Fruit fly (Drosophila melanogaster): Measurements from ENCODE around the gene orb2.
A peak's percentile ranks its signal among the peaks of the same experiment; 100 is the strongest.

orb2 gene

DNA sequence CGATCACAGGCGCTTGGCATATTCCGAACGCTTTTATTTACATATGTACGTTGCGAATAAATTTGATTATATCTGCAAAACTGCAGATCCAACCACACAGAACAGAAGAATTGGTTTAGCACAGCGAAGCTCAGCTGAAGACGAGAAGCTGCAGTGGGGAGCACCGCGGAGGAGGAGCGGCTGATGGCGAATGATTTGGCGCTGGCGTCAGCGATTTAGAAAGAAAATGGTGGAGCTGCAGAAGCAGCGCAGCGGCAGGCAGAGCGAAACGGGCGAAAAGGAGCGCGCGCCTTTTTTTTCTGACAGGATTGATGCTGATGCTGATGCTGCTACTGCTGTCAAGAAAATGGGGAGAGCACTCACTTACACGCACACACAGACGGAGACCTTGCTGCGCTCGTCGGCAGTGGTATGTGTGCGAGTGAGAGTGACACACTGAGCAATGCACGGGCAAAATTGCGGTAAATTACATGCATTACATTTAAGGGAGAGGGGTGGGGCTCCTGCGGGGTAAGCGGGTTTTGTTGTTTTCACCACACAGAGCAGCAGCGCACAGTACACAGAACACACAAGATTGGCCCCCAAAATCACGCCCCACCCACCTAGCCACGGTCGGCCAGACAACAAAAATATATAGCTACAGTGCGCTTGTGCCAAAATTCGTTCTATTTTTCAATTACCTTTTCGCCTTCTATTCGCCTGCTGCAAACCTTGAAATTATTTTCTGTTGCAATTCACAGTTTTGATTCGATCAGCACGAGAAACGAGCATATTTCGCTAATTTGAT is 42.8 kb upstream of the orb2 start:
- TF ChIP-seq Drgx (GFP tag; IDR thresholded peaks at IDR 0.05) = peak; percentile 35; the same call in 1 of the 2 replicates
- no peak for TF ChIP-seq lbe (GFP tag; optimal IDR thresholded peaks at IDR 0.05)
- peak; percentile 75 for TF ChIP-seq Med (GFP tag)
- peak; percentile 55 for TF ChIP-seq sens (GFP tag)
- TF ChIP-seq Opbp (GFP tag; IDR thresholded peaks at IDR 0.05; ENCODE audit: partially characterized antibody) = peak; percentile 44; the same call in 2 of the 3 replicates
- no peak for TF ChIP-seq CG4854 (GFP tag; optimal IDR thresholded peaks at IDR 0.05)
- TF ChIP-seq her (GFP tag; optimal IDR thresholded peaks at IDR 0.05) = no peak
- peak; percentile 38 for TF ChIP-seq CG6854 (GFP tag; optimal IDR thresholded peaks at IDR 0.05)
- peak; percentile 5; the same call in 1 of the 2 replicates for TF ChIP-seq Adf1 (GFP tag; IDR thresholded peaks at IDR 0.05)
- no peak for TF ChIP-seq CG8359 (GFP tag; optimal IDR thresholded peaks at IDR 0.05; ENCODE audit: borderline replicate concordance)
- TF ChIP-seq hkb (optimal IDR thresholded peaks at IDR 0.05) = no peak
- TF ChIP-seq hkb (GFP tag; IDR thresholded peaks at IDR 0.05) = 0 out of 2 replicates have a peak, but pooled peaks have one; percentile 24
- TF ChIP-seq nerfin-1 (tag; optimal IDR thresholded peaks at IDR 0.05) = peak; percentile 16
- TF ChIP-seq Awh (GFP tag; IDR thresholded peaks at IDR 0.05) = 0 out of 2 replicates have a peak, but pooled peaks have one; percentile 24
- peak; percentile 85 for TF ChIP-seq crol (GFP tag; IDR thresholded peaks at IDR 0.05)
- TF ChIP-seq zfh1 (GFP tag; IDR thresholded peaks at IDR 0.05) = 0 out of 3 replicates have a peak, but pooled peaks have one; percentile 15
- no peak for TF ChIP-seq lov (optimal IDR thresholded peaks at IDR 0.05)
- TF ChIP-seq lov (GFP tag; IDR thresholded peaks at IDR 0.05) = 0 out of 3 replicates have a peak, but pooled peaks have one; percentile 48

- TF ChIP-seq Atf6 (GFP tag; IDR thresholded peaks at IDR 0.05) (no peak), CG5180 (GFP tag; optimal IDR thresholded peaks at IDR 0.05) (no peak), Dad (GFP tag; optimal IDR thresholded peaks at IDR 0.05) (no peak), grau (tag; optimal IDR thresholded peaks at IDR 0.05) (peak; percentile 92), CG13123 (GFP tag; optimal IDR thresholded peaks at IDR 0.05) (no peak), Fer1 (GFP tag; optimal IDR thresholded peaks at IDR 0.05) (peak; percentile 18), Sin3A (optimal IDR thresholded peaks at IDR 0.05) (no peak), ftz-f1 (GFP tag; optimal IDR thresholded peaks at IDR 0.05) (no peak), sob (GFP tag; IDR thresholded peaks at IDR 0.05) (peak; percentile 63; the same call in 1 of the 2 replicates), zf30C (GFP tag; optimal IDR thresholded peaks at IDR 0.05) (no peak), Rfx (GFP tag; IDR thresholded peaks at IDR 0.05) (peak; percentile 58), ci (GFP tag; IDR thresholded peaks at IDR 0.05) (peak; percentile 94), ato (GFP tag; IDR thresholded peaks at IDR 0.05; ENCODE audit: partially characterized antibody) (no peak), C15 (GFP tag; IDR thresholded peaks at IDR 0.05) (no peak), tin (GFP tag; optimal IDR thresholded peaks at IDR 0.05) (peak; percentile 53), sima (GFP tag; optimal IDR thresholded peaks at IDR 0.05) (no peak), Nf-YB (GFP tag; optimal IDR thresholded peaks at IDR 0.05) (no peak), gsb-n (tag; optimal IDR thresholded peaks at IDR 0.05) (no peak), CG11085 (GFP tag; IDR thresholded peaks at IDR 0.05) (0 out of 2 replicates have a peak, but pooled peaks have one; percentile 44), Max (GFP tag; optimal IDR thresholded peaks at IDR 0.05) (peak; percentile 33), CG6765 (GFP tag; optimal IDR thresholded peaks at IDR 0.05) (no peak), Ada2b (GFP tag; IDR thresholded peaks at IDR 0.05) (peak; percentile 67), CG6689 (GFP tag; IDR thresholded peaks at IDR 0.05) (peak; percentile 70), CG1024 (GFP tag; IDR thresholded peaks at IDR 0.05) (peak; percentile 53), Hsf (GFP tag; optimal IDR thresholded peaks at IDR 0.05) (peak; percentile 58), CG16779 (GFP tag; IDR thresholded peaks at IDR 0.05) (no peak), CG1792 (GFP tag; optimal IDR thresholded peaks at IDR 0.05) (no peak), B-H2 (GFP tag; optimal IDR thresholded peaks at IDR 0.05) (no peak), CG3726 (GFP tag; IDR thresholded peaks at IDR 0.05) (0 out of 3 replicates have a peak, but pooled peaks have one; percentile 43), disco-r (GFP tag; optimal IDR thresholded peaks at IDR 0.05) (no peak), CG10366 (GFP tag; IDR thresholded peaks at IDR 0.05) (peak; percentile 65), chn (GFP tag; optimal IDR thresholded peaks at IDR 0.05) (peak; percentile 57)
Measured at dm6 chr3L:8996173-8996767, 42.0 kb upstream of the orb2 start.

Data from whole organism, embryonic.